Worm (Caenorhabditis elegans) whole organism, L1 larva: Measurements from ENCODE around the gene srt-40.
A peak's percentile ranks its signal among the peaks of the same experiment; 100 is the strongest.

Source experiments
- C34B4.2 ChIP-seq: sonication (generic microtip); optimal IDR thresholded peaks from 2 replicates; lab custom pipeline; 2017; ENCODE audit warnings: mild to moderate bottlenecking, missing genetic modification characterization, missing compliant biosample characterization
- aha-1 ChIP-seq: fragments of 150-350 bp; optimal IDR thresholded peaks from 2 replicates; lab custom pipeline; 2014; ENCODE audit warnings: missing biosample characterization, missing genetic modification characterization
- alr-1 ChIP-seq: fragments of 200-800 bp; sonication (Bioruptor generic); optimal IDR thresholded peaks from 2 replicates; lab custom pipeline; 2018; ENCODE audit warnings: borderline replicate concordance, mild to moderate bottlenecking, missing genetic modification characterization, missing compliant biosample characterization
- aly-2 ChIP-seq: fragments of 150-350 bp; optimal IDR thresholded peaks from 2 replicates; lab custom pipeline; 2014; ENCODE audit warnings: missing biosample characterization, missing genetic modification characterization
- ama-1 ChIP-seq: fragments of 150-350 bp; optimal IDR thresholded peaks from 2 replicates; lab custom pipeline; 2014
- blmp-1 ChIP-seq: fragments of 150-350 bp; optimal IDR thresholded peaks from 2 replicates; lab custom pipeline; 2014; ENCODE audit warnings: missing biosample characterization, missing genetic modification characterization
- ceh-8 ChIP-seq: fragments of 200-800 bp; sonication (Bioruptor generic); optimal IDR thresholded peaks from 2 replicates; lab custom pipeline; 2018; ENCODE audit warnings: mild to moderate bottlenecking, missing genetic modification characterization, moderate library complexity, missing compliant biosample characterization
- ceh-82 ChIP-seq, 3 experiments: fragments of 150-350 bp in 1 of 3; sonication (generic microtip) in 2 of 3; optimal IDR thresholded peaks; 2 replicates each; lab custom pipeline; 2014 to 2017; ENCODE audit warnings: missing biosample characterization in 3 of 3, missing genetic modification characterization in 3 of 3
- ceh-88 ChIP-seq: fragments of 200-800 bp; sonication (Bioruptor generic); IDR thresholded peaks from 2 replicates; pipeline ENCODE4 v1.3.6; 2022; ENCODE audit warnings: missing genetic modification characterization, missing compliant biosample characterization
- efl-3 ChIP-seq: fragments of 200-800 bp; sonication (Bioruptor generic); optimal IDR thresholded peaks from 2 replicates; lab custom pipeline; 2018; ENCODE audit warnings: mild to moderate bottlenecking, missing genetic modification characterization, missing compliant biosample characterization
- egl-27 ChIP-seq, 2 experiments: fragments of 150-350 bp in 1 of 2; sonication (generic microtip); optimal IDR thresholded peaks; 3 replicates each; lab custom pipeline; 2017 to 2018; ENCODE audit warnings: missing biosample characterization in 2 of 2, missing genetic modification characterization in 2 of 2, missing genetic modification reagents in 2 of 2
- elt-3 ChIP-seq, 6 experiments: fragments of 150-350 bp in 1 of 6; sonication (generic microtip); optimal IDR thresholded peaks; 2 replicates each; lab custom pipeline; 2017 to 2018; ENCODE audit warnings: missing biosample characterization in 6 of 6, missing genetic modification characterization in 6 of 6, inconsistent platforms in 1 of 6
- fos-1 ChIP-seq: fragments of 150-350 bp; optimal IDR thresholded peaks from 2 replicates; lab custom pipeline; 2014; ENCODE audit warnings: missing biosample characterization, missing genetic modification characterization
- hlh-17 ChIP-seq: fragments of 200-800 bp; sonication (Bioruptor generic); optimal IDR thresholded peaks from 2 replicates; lab custom pipeline; 2018; ENCODE audit warnings: missing genetic modification characterization, mild to moderate bottlenecking, missing compliant biosample characterization, moderate library complexity, borderline replicate concordance
- hlh-4 ChIP-seq: sonication (generic microtip); optimal IDR thresholded peaks from 2 replicates; lab custom pipeline; 2016; ENCODE audit warnings: mild to moderate bottlenecking, missing genetic modification characterization, missing compliant biosample characterization
- hpl-2 ChIP-seq: fragments of 150-350 bp; optimal IDR thresholded peaks from 2 replicates; lab custom pipeline; 2014; ENCODE audit warnings: missing biosample characterization, missing genetic modification reagents, missing genetic modification characterization
- irx-1 ChIP-seq: sonication (generic microtip); optimal IDR thresholded peaks from 2 replicates; lab custom pipeline; 2016; ENCODE audit warnings: missing genetic modification characterization, missing compliant biosample characterization
- jun-1 ChIP-seq: fragments of 150-350 bp; optimal IDR thresholded peaks from 2 replicates; lab custom pipeline; 2014; ENCODE audit warnings: missing biosample characterization, missing genetic modification reagents, missing genetic modification characterization
- lin-13 ChIP-seq: fragments of 150-350 bp; optimal IDR thresholded peaks from 2 replicates; lab custom pipeline; 2014; ENCODE audit warnings: missing biosample characterization, missing genetic modification reagents, missing genetic modification characterization
- lin-14 ChIP-seq: fragments of 200-800 bp; sonication (Bioruptor generic); optimal IDR thresholded peaks from 2 replicates; lab custom pipeline; 2018; ENCODE audit warnings: mild to moderate bottlenecking, missing genetic modification characterization, moderate library complexity, missing compliant biosample characterization
- lin-35 ChIP-seq, 2 experiments: fragments of 150-350 bp; optimal IDR thresholded peaks; 2 replicates each; lab custom pipeline; 2014; ENCODE audit warnings: missing biosample characterization in 2 of 2, missing genetic modification characterization in 2 of 2, missing genetic modification reagents in 2 of 2
- lin-39 ChIP-seq: fragments of 150-350 bp; optimal IDR thresholded peaks from 2 replicates; lab custom pipeline; 2014; ENCODE audit warnings: missing biosample characterization, missing genetic modification reagents, missing genetic modification characterization
- lsy-2 ChIP-seq, 2 experiments: fragments of 150-350 bp; optimal IDR thresholded peaks; 2 replicates each; lab custom pipeline; 2014; ENCODE audit warnings: missing biosample characterization in 2 of 2, missing genetic modification characterization in 2 of 2
- mdl-1 ChIP-seq, 2 experiments: fragments of 150-350 bp; optimal IDR thresholded peaks; 2 replicates each; lab custom pipeline; 2014 to 2017; ENCODE audit warnings: missing biosample characterization in 2 of 2, missing genetic modification characterization in 2 of 2, inconsistent platforms in 1 of 2
- mef-2 ChIP-seq: fragments of 150-350 bp; optimal IDR thresholded peaks from 2 replicates; lab custom pipeline; 2014; ENCODE audit warnings: missing biosample characterization, missing genetic modification characterization
- mep-1 ChIP-seq: fragments of 150-350 bp; optimal IDR thresholded peaks from 2 replicates; lab custom pipeline; 2014; ENCODE audit warnings: missing biosample characterization, missing genetic modification characterization
- nhr-12 ChIP-seq: sonication (generic microtip); optimal IDR thresholded peaks from 2 replicates; lab custom pipeline; 2017; ENCODE audit warnings: missing biosample characterization, missing genetic modification characterization
- nhr-19 ChIP-seq: fragments of 200-800 bp; sonication (Bioruptor generic); conservative IDR thresholded peaks from 2 replicates; pipeline ENCODE4 v1.3.6; 2022; ENCODE audit warnings: missing genetic modification characterization, missing compliant biosample characterization
- nhr-20 ChIP-seq: sonication (generic microtip); optimal IDR thresholded peaks from 2 replicates; lab custom pipeline; 2016; ENCODE audit warnings: mild to moderate bottlenecking, missing genetic modification characterization, missing compliant biosample characterization
- nhr-28 ChIP-seq: fragments of 150-350 bp; optimal IDR thresholded peaks from 2 replicates; lab custom pipeline; 2014; ENCODE audit warnings: missing biosample characterization, missing genetic modification characterization
- nhr-71 ChIP-seq: sonication (generic microtip); optimal IDR thresholded peaks from 2 replicates; lab custom pipeline; 2016; ENCODE audit warnings: mild to moderate bottlenecking, missing genetic modification characterization, moderate library complexity, missing compliant biosample characterization
- nhr-76 ChIP-seq: sonication (generic microtip); optimal IDR thresholded peaks from 2 replicates; lab custom pipeline; 2017; ENCODE audit warnings: missing biosample characterization, missing genetic modification characterization
- nhr-77 ChIP-seq: fragments of 150-350 bp; optimal IDR thresholded peaks from 2 replicates; lab custom pipeline; 2014; ENCODE audit warnings: missing biosample characterization, missing genetic modification characterization
- nhr-84 ChIP-seq: sonication (generic microtip); optimal IDR thresholded peaks from 2 replicates; lab custom pipeline; 2017; ENCODE audit warnings: missing biosample characterization, missing genetic modification characterization
- nhr-85 ChIP-seq: sonication (generic microtip); peaks from one replicate; lab custom pipeline; 2016; ENCODE audit warnings: missing genetic modification characterization, inconsistent platforms, missing compliant biosample characterization
- pag-3 ChIP-seq: sonication (generic microtip); optimal IDR thresholded peaks from 2 replicates; lab custom pipeline; 2017; ENCODE audit warnings: missing genetic modification characterization, mild to moderate bottlenecking, missing compliant biosample characterization, antibody characterized with exemption, borderline replicate concordance; ENCODE audit not compliant: insufficient read depth
- pax-3 ChIP-seq: fragments of 200-800 bp; sonication (Bioruptor generic); optimal IDR thresholded peaks from 2 replicates; lab custom pipeline; 2018; ENCODE audit warnings: mild to moderate bottlenecking, missing genetic modification characterization, moderate library complexity, missing compliant biosample characterization
- snu-23 ChIP-seq: sonication (generic microtip); optimal IDR thresholded peaks from 2 replicates; lab custom pipeline; 2016; ENCODE audit warnings: missing genetic modification characterization, missing compliant biosample characterization
- sptf-1 ChIP-seq: fragments of 150-350 bp; optimal IDR thresholded peaks from 2 replicates; lab custom pipeline; 2014; ENCODE audit warnings: missing biosample characterization, missing genetic modification characterization
- tlp-1 ChIP-seq: fragments of 150-350 bp; optimal IDR thresholded peaks from 2 replicates; lab custom pipeline; 2014; ENCODE audit warnings: missing biosample characterization, missing genetic modification characterization
- unc-130 ChIP-seq: fragments of 150-350 bp; optimal IDR thresholded peaks from 2 replicates; lab custom pipeline; 2017; ENCODE audit warnings: missing biosample characterization, missing genetic modification characterization, inconsistent platforms
- unc-30 ChIP-seq: sonication (generic microtip); optimal IDR thresholded peaks from 2 replicates; lab custom pipeline; 2017; ENCODE audit warnings: missing biosample characterization, missing genetic modification characterization
- unc-62 ChIP-seq: fragments of 150-350 bp; optimal IDR thresholded peaks from 2 replicates; lab custom pipeline; 2014; ENCODE audit warnings: missing biosample characterization, missing genetic modification reagents, missing genetic modification characterization
- unc-98 ChIP-seq: fragments of 200-800 bp; sonication (Bioruptor generic); IDR thresholded peaks from 2 replicates; pipeline ENCODE4 v1.3.6; 2022; ENCODE audit warnings: missing genetic modification characterization, missing compliant biosample characterization
- zip-4 ChIP-seq: fragments of 200-800 bp; sonication (Bioruptor generic); optimal IDR thresholded peaks from 2 replicates; lab custom pipeline; 2018; ENCODE audit warnings: mild to moderate bottlenecking, missing genetic modification characterization, moderate library complexity, missing compliant biosample characterization
- ztf-11 ChIP-seq, 2 experiments: sonication (generic microtip); optimal IDR thresholded peaks; 2 replicates each; lab custom pipeline; 2016 to 2017; ENCODE audit warnings: missing genetic modification characterization in 2 of 2, missing biosample characterization in 1 of 2, missing compliant biosample characterization in 1 of 2
- ztf-4 ChIP-seq: fragments of 150-350 bp; optimal IDR thresholded peaks from 2 replicates; lab custom pipeline; 2014; ENCODE audit warnings: missing biosample characterization, missing genetic modification characterization

srt-40 gene

ce11 chrV:2242630-2243029 is 36.5 kb upstream of the srt-40 start, which contains the start of gene cyp-33C3:
TSS of gene cyp-33C3 (plus strand) at chrV:2242778.
- TF ChIP-seq nhr-12 (tag; lab: Kevin White, UChicago) (no peak), nhr-20 (tag; lab: Kevin White, UChicago) (peak; percentile 17), ceh-82 (tag; optimal IDR thresholded peaks at IDR 0.05; lab: Kevin White, UChicago) (no peak), snu-23 (GFP tag; lab: Kevin White, UChicago) (no peak), lin-14 (GFP tag; lab: Kevin White, UChicago) (peak; percentile 56), blmp-1 (tag; lab: Kevin White, UChicago) (peak; percentile 48), unc-98 (GFP tag; lab: Robert Waterston, UW) (no peak), elt-3 (tag; optimal IDR thresholded peaks at IDR 0.05; lab: Kevin White, UChicago) (peak in 1 of 6 experiments; percentile 21)
- TF ChIP-seq, all 84 proteins: peak for 4

- no peak for TF ChIP-seq mdl-1 (tag; optimal IDR thresholded peaks at IDR 0.05; lab: Kevin White, UChicago)
- TF ChIP-seq elt-3 (tag; optimal IDR thresholded peaks at IDR 0.05; lab: Kevin White, UChicago) = peak in 2 of 6 experiments; percentile 5 to 74
- peak; percentile 71 for TF ChIP-seq nhr-20 (tag; lab: Kevin White, UChicago)
- TF ChIP-seq lin-35 (GFP tag; optimal IDR thresholded peaks at IDR 0.05; lab: Kevin White, UChicago) = peak in 1 of 2 experiments; percentile 23
- TF ChIP-seq sptf-1 = no peak
- TF ChIP-seq nhr-19 (GFP tag; lab: Robert Waterston, UW) = no peak
- TF ChIP-seq efl-3 (GFP tag; lab: Kevin White, UChicago) = no peak
These were observed 31.9 kb upstream of the srt-40 start for ce11 chrV:2238012-2238411.

- no peak for TF ChIP-seq aly-2
- no peak for TF ChIP-seq irx-1 (tag; lab: Kevin White, UChicago)
- peak in 1 of 2 experiments; percentile 35 for TF ChIP-seq lin-35 (GFP tag; optimal IDR thresholded peaks at IDR 0.05; lab: Kevin White, UChicago)
- no peak for TF ChIP-seq ceh-88 (GFP tag; lab: Robert Waterston, UW)
- no peak for TF ChIP-seq nhr-77
- no peak for TF ChIP-seq ztf-11 (tag; optimal IDR thresholded peaks at IDR 0.05; lab: Kevin White, UChicago)
- no peak for TF ChIP-seq egl-27 (tag; optimal IDR thresholded peaks at IDR 0.05; lab: Kevin White, UChicago)
- TF ChIP-seq C34B4.2 (tag; lab: Kevin White, UChicago) = no peak
- no peak for TF ChIP-seq alr-1 (tag; lab: Kevin White, UChicago)
- no peak for TF ChIP-seq ceh-8 (GFP tag; lab: Kevin White, UChicago)
- no peak for TF ChIP-seq unc-130 (tag; lab: Kevin White, UChicago)
- peak; percentile 86 for TF ChIP-seq nhr-20 (tag; lab: Kevin White, UChicago)
- TF ChIP-seq pax-3 (tag; lab: Kevin White, UChicago) = no peak
- no peak for TF ChIP-seq hpl-2 (GFP tag; lab: Kevin White, UChicago)
- no peak for TF ChIP-seq nhr-84 (tag; lab: Kevin White, UChicago)
- TF ChIP-seq jun-1 (tag; lab: Kevin White, UChicago) = no peak
- no peak for TF ChIP-seq pag-3 (tag; lab: Kevin White, UChicago)
- TF ChIP-seq lin-13 = no peak
- no peak for TF ChIP-seq hlh-17 (GFP tag; lab: Kevin White, UChicago)
- peak; percentile 58 for TF ChIP-seq nhr-71 (tag; lab: Kevin White, UChicago)
- peak in 1 of 2 experiments; percentile 42 for TF ChIP-seq lsy-2 (tag; optimal IDR thresholded peaks at IDR 0.05; lab: Kevin White, UChicago)
- no peak for TF ChIP-seq mef-2 (tag; lab: Kevin White, UChicago)
- TF ChIP-seq aha-1 (tag; lab: Kevin White, UChicago) = no peak
- TF ChIP-seq nhr-85 = no peak
- TF ChIP-seq unc-62 (GFP tag; lab: Kevin White, UChicago) = no peak
- TF ChIP-seq nhr-76 (tag; lab: Kevin White, UChicago) = no peak
- TF ChIP-seq lin-14 (GFP tag; lab: Kevin White, UChicago) = no peak
- TF ChIP-seq elt-3 (tag; optimal IDR thresholded peaks at IDR 0.05; lab: Kevin White, UChicago) = no peak
- TF ChIP-seq fos-1 = no peak
- TF ChIP-seq zip-4 (GFP tag; lab: Kevin White, UChicago) = no peak
- no peak for TF ChIP-seq ztf-4 (tag; lab: Kevin White, UChicago)
- TF ChIP-seq mdl-1 (tag; optimal IDR thresholded peaks at IDR 0.05; lab: Kevin White, UChicago) = no peak
- no peak for TF ChIP-seq nhr-28 (tag; lab: Kevin White, UChicago)
- TF ChIP-seq lin-39 (tag; lab: Kevin White, UChicago) = no peak
- no peak for TF ChIP-seq sptf-1
- TF ChIP-seq ceh-82 (tag; optimal IDR thresholded peaks at IDR 0.05; lab: Kevin White, UChicago) = peak in 1 of 3 experiments; percentile 20
- TF ChIP-seq mep-1 (tag; lab: Kevin White, UChicago) = peak; percentile 13
- no peak for TF ChIP-seq unc-30 (tag; lab: Kevin White, UChicago)
- peak; percentile 60 for TF ChIP-seq snu-23 (GFP tag; lab: Kevin White, UChicago)
- TF ChIP-seq tlp-1 (tag; lab: Kevin White, UChicago) = no peak
- TF ChIP-seq hlh-4 (tag; lab: Kevin White, UChicago) = no peak
- no peak for TF ChIP-seq ama-1
These were observed 29.8 kb upstream of the srt-40 start, which contains the start of gene cyp-33C4 for ce11 chrV:2235848-2236247. TSS of gene cyp-33C4 (plus strand) at chrV:2236140.
